Fruit fly (Drosophila melanogaster) whole organism, embryonic: ENCODE measurements around the gene MED25.

ENCODE experiments used
- ATbp ChIP-seq: fragments of 200-800 bp; sonication (Bioruptor generic); optimal IDR thresholded peaks from 2 replicates; lab custom pipeline; 2017; ENCODE audit warnings: missing biosample characterization, mild to moderate bottlenecking, missing genetic modification characterization, missing genetic modification reagents
- Bteb2 ChIP-seq: fragments of 200-800 bp; sonication (Bioruptor generic); optimal IDR thresholded peaks from 2 replicates; lab custom pipeline; 2016; ENCODE audit warnings: missing biosample characterization, missing genetic modification characterization
- C15 ChIP-seq: fragments of 200-800 bp; sonication (Bioruptor generic); IDR thresholded peaks from 3 replicates; pipeline ENCODE4 v1.3.6; 2022; ENCODE audit warnings: missing biosample characterization, missing genetic modification characterization
- CG10267 ChIP-seq: fragments of 200-800 bp; sonication (Bioruptor generic); optimal IDR thresholded peaks from 2 replicates; lab custom pipeline; 2018; ENCODE audit warnings: missing biosample characterization, mild to moderate bottlenecking, missing genetic modification characterization, moderate library complexity
- CG10959 ChIP-seq: fragments of 200-800 bp; sonication (Bioruptor generic); IDR thresholded peaks from 2 replicates; pipeline ENCODE4 v1.3.6; 2022; ENCODE audit warnings: missing biosample characterization, missing genetic modification characterization
- CG10979 ChIP-seq: fragments of 200-800 bp; sonication (Bioruptor generic); optimal IDR thresholded peaks from 2 replicates; lab custom pipeline; 2018; ENCODE audit warnings: missing biosample characterization, mild to moderate bottlenecking, missing genetic modification characterization, moderate library complexity
- CG11695 ChIP-seq: fragments of 200-800 bp; sonication (Bioruptor generic); IDR thresholded peaks from 3 replicates; pipeline ENCODE4 v1.3.6; 2022; ENCODE audit warnings: missing biosample characterization, missing genetic modification characterization
- CG11723 ChIP-seq: fragments of 200-800 bp; sonication (Bioruptor generic); optimal IDR thresholded peaks from 2 replicates; lab custom pipeline; 2017; ENCODE audit warnings: missing biosample characterization, mild to moderate bottlenecking, missing genetic modification characterization
- CG13624 ChIP-seq: fragments of 200-800 bp; sonication (Bioruptor generic); optimal IDR thresholded peaks from 2 replicates; lab custom pipeline; 2016; ENCODE audit warnings: missing biosample characterization, missing genetic modification characterization
- CG14965 ChIP-seq: fragments of 200-800 bp; sonication (Bioruptor generic); optimal IDR thresholded peaks from 2 replicates; lab custom pipeline; 2016; ENCODE audit warnings: missing biosample characterization, missing genetic modification characterization, borderline replicate concordance
- CG15601 ChIP-seq: fragments of 200-800 bp; sonication (Bioruptor generic); optimal IDR thresholded peaks from 3 replicates; lab custom pipeline; 2019; ENCODE audit warnings: missing biosample characterization, mild to moderate bottlenecking, missing genetic modification characterization, moderate library complexity
- CG17186 ChIP-seq: fragments of 200-800 bp; sonication (Bioruptor generic); optimal IDR thresholded peaks from 3 replicates; lab custom pipeline; 2017; ENCODE audit warnings: missing biosample characterization, missing genetic modification reagents, missing genetic modification characterization
- CG17359 ChIP-seq: fragments of 200-800 bp; sonication (Bioruptor generic); optimal IDR thresholded peaks from 3 replicates; lab custom pipeline; 2018; ENCODE audit warnings: missing biosample characterization, mild to moderate bottlenecking, missing genetic modification characterization, moderate library complexity
- CG17361 ChIP-seq: fragments of 200-800 bp; sonication (Bioruptor generic); IDR thresholded peaks from 3 replicates; pipeline ENCODE4 v1.3.6; 2022; ENCODE audit warnings: missing biosample characterization, missing genetic modification characterization
- CG17385 ChIP-seq: fragments of 200-800 bp; sonication (Bioruptor generic); optimal IDR thresholded peaks from 3 replicates; lab custom pipeline; 2018; ENCODE audit warnings: missing biosample characterization, mild to moderate bottlenecking, missing genetic modification characterization
- CG18011 ChIP-seq: fragments of 200-800 bp; sonication (Bioruptor generic); optimal IDR thresholded peaks from 2 replicates; lab custom pipeline; 2017; ENCODE audit warnings: missing biosample characterization, missing genetic modification characterization, mild to moderate bottlenecking, moderate library complexity, missing genotype
- CG18476 ChIP-seq: fragments of 200-800 bp; sonication (Bioruptor generic); optimal IDR thresholded peaks from 2 replicates; lab custom pipeline; 2016; ENCODE audit warnings: missing biosample characterization, mild to moderate bottlenecking, missing genetic modification characterization
- CG30431 ChIP-seq: fragments of 200-800 bp; sonication (Bioruptor generic); optimal IDR thresholded peaks from 2 replicates; lab custom pipeline; 2017; ENCODE audit warnings: missing biosample characterization, missing genetic modification characterization
- CG42726 ChIP-seq: fragments of 200-800 bp; sonication (Bioruptor generic); IDR thresholded peaks from 2 replicates; pipeline ENCODE4 v1.3.6; 2022; ENCODE audit warnings: missing biosample characterization, missing genetic modification characterization; ENCODE audit not compliant: partially characterized antibody
- CG4820 ChIP-seq: fragments of 200-800 bp; sonication (Bioruptor generic); optimal IDR thresholded peaks from 3 replicates; lab custom pipeline; 2016; ENCODE audit warnings: missing biosample characterization, missing genetic modification characterization
- CG6654 ChIP-seq: fragments of 200-800 bp; sonication (Bioruptor generic); optimal IDR thresholded peaks from 2 replicates; lab custom pipeline; 2017; ENCODE audit warnings: missing biosample characterization, mild to moderate bottlenecking, missing genetic modification characterization
- CG6683 ChIP-seq: fragments of 200-800 bp; sonication (Bioruptor generic); optimal IDR thresholded peaks from 2 replicates; lab custom pipeline; 2017; ENCODE audit warnings: missing biosample characterization, mild to moderate bottlenecking, missing genetic modification characterization, missing genetic modification reagents
- CG7271 ChIP-seq: fragments of 200-800 bp; sonication (Bioruptor generic); optimal IDR thresholded peaks from 2 replicates; lab custom pipeline; 2018; ENCODE audit warnings: missing biosample characterization, mild to moderate bottlenecking, missing genetic modification characterization, moderate library complexity
- CG8765 ChIP-seq: fragments of 200-800 bp; sonication (Bioruptor generic); IDR thresholded peaks from 2 replicates; pipeline ENCODE4 v1.3.6; 2022; ENCODE audit warnings: missing biosample characterization, missing genetic modification characterization
- CG9437 ChIP-seq: fragments of 200-800 bp; sonication (Bioruptor generic); optimal IDR thresholded peaks from 2 replicates; lab custom pipeline; 2018; ENCODE audit warnings: missing biosample characterization, mild to moderate bottlenecking, missing genetic modification characterization
- CG9817 ChIP-seq: fragments of 200-800 bp; sonication (Bioruptor generic); optimal IDR thresholded peaks from 2 replicates; lab custom pipeline; 2018; ENCODE audit warnings: missing biosample characterization, mild to moderate bottlenecking, missing genetic modification characterization, moderate library complexity
- Dfd ChIP-seq, 2 experiments: fragments of >200 bp; optimal IDR thresholded peaks; 2 replicates each; lab custom pipeline; 2017; ENCODE audit warnings: missing biosample characterization in 2 of 2, missing genetic modification characterization in 2 of 2
- Dip2 ChIP-seq: fragments of 200-800 bp; sonication (Bioruptor generic); IDR thresholded peaks from 2 replicates; pipeline ENCODE4 v1.3.6; 2022; ENCODE audit warnings: missing biosample characterization, missing genetic modification characterization
- NC2α ChIP-seq: fragments of 200-800 bp; sonication (Bioruptor generic); optimal IDR thresholded peaks from 2 replicates; lab custom pipeline; 2016; ENCODE audit warnings: missing biosample characterization, missing genetic modification characterization
- Oli ChIP-seq: fragments of 200-800 bp; sonication (Bioruptor generic); optimal IDR thresholded peaks from 2 replicates; lab custom pipeline; 2018; ENCODE audit warnings: missing biosample characterization, mild to moderate bottlenecking, missing genetic modification characterization, moderate library complexity
- Six4 ChIP-seq: fragments of 200-800 bp; sonication (Bioruptor generic); optimal IDR thresholded peaks from 2 replicates; lab custom pipeline; 2016; ENCODE audit warnings: missing biosample characterization, missing genetic modification characterization
- al ChIP-seq: fragments of 200-800 bp; sonication (Bioruptor generic); IDR thresholded peaks from 2 replicates; pipeline ENCODE4 v1.3.6; 2022; ENCODE audit warnings: missing biosample characterization, missing genetic modification characterization
- ato ChIP-seq: fragments of 200-800 bp; sonication (Bioruptor generic); IDR thresholded peaks from 2 replicates; pipeline ENCODE4 v1.3.6; 2022; ENCODE audit warnings: missing biosample characterization, missing genetic modification characterization; ENCODE audit not compliant: partially characterized antibody
- btn ChIP-seq: fragments of 200-800 bp; sonication (Bioruptor generic); optimal IDR thresholded peaks from 2 replicates; lab custom pipeline; 2016; ENCODE audit warnings: missing biosample characterization, missing genetic modification characterization
- cato ChIP-seq: fragments of 200-800 bp; sonication (Bioruptor generic); optimal IDR thresholded peaks from 2 replicates; lab custom pipeline; 2016; ENCODE audit warnings: missing biosample characterization, missing genetic modification characterization, borderline replicate concordance
- chm ChIP-seq: fragments of 200-800 bp; sonication (Bioruptor generic); IDR thresholded peaks from 2 replicates; pipeline ENCODE4 v1.3.6; 2022; ENCODE audit warnings: missing biosample characterization, missing genetic modification characterization
- crp ChIP-seq, 2 experiments: fragments of 200-800 bp; sonication (Bioruptor generic); optimal IDR thresholded peaks; 2 replicates in 1 of 2; 3 replicates in 1 of 2; lab custom pipeline; 2017; ENCODE audit warnings: missing biosample characterization in 2 of 2, missing genetic modification characterization in 2 of 2, mild to moderate bottlenecking in 1 of 2, moderate library complexity in 1 of 2
- dpn ChIP-seq, 2 experiments: fragments of 200-800 bp; sonication (Bioruptor generic); optimal IDR thresholded peaks; 3 replicates each; lab custom pipeline; 2016; ENCODE audit warnings: missing biosample characterization in 2 of 2, missing genetic modification characterization in 2 of 2
- emc ChIP-seq: fragments of 200-800 bp; sonication (Bioruptor generic); optimal IDR thresholded peaks from 2 replicates; lab custom pipeline; 2016; ENCODE audit warnings: missing biosample characterization, missing genetic modification characterization
- en ChIP-seq: fragments of 200-800 bp; sonication (Bioruptor generic); optimal IDR thresholded peaks from 2 replicates; lab custom pipeline; 2016; ENCODE audit warnings: missing biosample characterization, missing genetic modification characterization
- eve ChIP-seq, 2 experiments: fragments of >200 bp; optimal IDR thresholded peaks; 2 replicates each; lab custom pipeline; 2017; ENCODE audit warnings: missing biosample characterization in 2 of 2, missing genetic modification characterization in 2 of 2
- h ChIP-seq: fragments of >200 bp; optimal IDR thresholded peaks from 2 replicates; lab custom pipeline; 2017
- jigr1 ChIP-seq: fragments of 200-800 bp; sonication (Bioruptor generic); IDR thresholded peaks from 3 replicates; pipeline ENCODE4 v1.3.6; 2022; ENCODE audit warnings: missing biosample characterization, missing genetic modification characterization
- nau ChIP-seq: fragments of 200-800 bp; sonication (Bioruptor generic); optimal IDR thresholded peaks from 3 replicates; lab custom pipeline; 2017; ENCODE audit warnings: missing biosample characterization, mild to moderate bottlenecking, missing genetic modification characterization, missing genetic modification reagents
- pfk ChIP-seq: fragments of 200-800 bp; sonication (Bioruptor generic); optimal IDR thresholded peaks from 2 replicates; lab custom pipeline; 2018; ENCODE audit warnings: missing biosample characterization, mild to moderate bottlenecking, missing genetic modification characterization, moderate library complexity
- sens-2 ChIP-seq: fragments of 200-800 bp; sonication (Bioruptor generic); IDR thresholded peaks from 2 replicates; pipeline ENCODE4 v1.3.6; 2022; ENCODE audit warnings: missing biosample characterization, missing genetic modification characterization
- sisA ChIP-seq: fragments of 200-800 bp; sonication (Bioruptor generic); IDR thresholded peaks from 2 replicates; pipeline ENCODE4 v1.3.6; 2022; ENCODE audit warnings: missing biosample characterization, missing genetic modification characterization
- sob ChIP-seq: fragments of 200-800 bp; sonication (Bioruptor generic); IDR thresholded peaks from 2 replicates; pipeline ENCODE4 v1.3.6; 2022; ENCODE audit warnings: missing biosample characterization, missing genetic modification characterization
- unc-4 ChIP-seq: fragments of 200-800 bp; sonication (Bioruptor generic); IDR thresholded peaks from 2 replicates; pipeline ENCODE4 v1.3.6; 2022; ENCODE audit warnings: missing biosample characterization, missing genetic modification characterization; ENCODE audit not compliant: partially characterized antibody
- wor ChIP-seq: fragments of 200-800 bp; sonication (Bioruptor generic); IDR thresholded peaks from 2 replicates; pipeline ENCODE4 v1.3.6; 2022; ENCODE audit warnings: missing biosample characterization, missing genetic modification characterization

MED25 gene

DNA sequence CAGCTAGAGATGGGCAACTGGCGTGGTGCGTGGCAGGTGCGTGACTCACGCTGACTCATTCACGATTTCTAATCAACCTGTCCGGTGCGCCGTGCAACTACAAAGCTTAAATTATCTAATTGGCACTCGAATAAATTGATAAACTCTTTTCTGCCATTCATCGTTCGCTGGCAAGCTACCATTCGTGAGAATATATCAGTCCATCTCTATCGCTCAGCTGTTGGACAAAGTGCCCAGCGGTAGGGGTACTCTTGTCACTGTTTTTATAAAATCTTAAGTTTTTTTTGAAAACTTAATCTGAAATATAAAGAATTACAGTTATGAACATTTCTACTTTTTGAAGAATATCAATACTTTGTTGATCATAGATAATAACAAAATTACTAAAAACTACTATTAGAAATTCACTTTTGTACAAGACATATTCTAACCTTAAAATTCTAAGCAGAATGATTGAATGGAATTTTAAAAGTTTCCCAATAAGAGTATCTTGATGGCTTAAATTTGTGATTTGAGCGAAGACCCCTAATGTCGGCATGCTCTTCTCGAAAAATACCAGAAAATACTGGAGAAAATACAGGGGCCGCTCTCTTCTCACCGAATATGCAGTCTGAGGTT lies 12.5 kb downstream of the MED25 start, which contains the start of the genes PIG-L and psidin (continued):
- TF ChIP-seq CG17361 (GFP tag; lab: Robert Waterston, UW) (peak; percentile 96), CG10959 (peak; percentile 40; the same call in 1 of the 2 replicates), crp (GFP tag; optimal IDR thresholded peaks at IDR 0.05; lab: Kevin White, UChicago) (peak; percentile 80 to 95), C15 (GFP tag; lab: Robert Waterston, UW) (peak; percentile 57; the same call in 1 of the 3 replicates), CG10979 (tag; lab: Kevin White, UChicago) (peak; percentile 68), ato (peak; percentile 81), CG9437 (GFP tag; lab: Kevin White, UChicago) (peak; percentile 86), chm (GFP tag; lab: Robert Waterston, UW) (peak; percentile 61), en (GFP tag; lab: Kevin White, UChicago) (peak; percentile 37), NC2α (GFP tag; lab: Kevin White, UChicago) (peak; percentile 12), al (GFP tag; lab: Robert Waterston, UW) (peak; percentile 56), CG6654 (GFP tag; lab: Kevin White, UChicago) (peak; percentile 18), Six4 (GFP tag; lab: Kevin White, UChicago) (peak; percentile 50), Bteb2 (GFP tag; lab: Kevin White, UChicago) (peak; percentile 88), ATbp (peak; percentile 18), CG11695 (GFP tag; lab: Robert Waterston, UW) (peak; percentile 71), wor (GFP tag; lab: Robert Waterston, UW) (peak; percentile 55), sob (GFP tag; lab: Robert Waterston, UW) (peak; percentile 72), CG9817 (tag; lab: Kevin White, UChicago) (peak; percentile 84), CG10267 (tag; lab: Kevin White, UChicago) (peak; percentile 63), pfk (no peak), h (lab: Kevin White, UChicago) (no peak), eve (GFP tag; optimal IDR thresholded peaks at IDR 0.05; lab: Kevin White, UChicago) (no peak), CG18476 (GFP tag; lab: Kevin White, UChicago) (peak; percentile 24), CG11723 (GFP tag; lab: Kevin White, UChicago) (peak; percentile 56), CG7271 (tag; lab: Kevin White, UChicago) (no peak), CG17359 (peak; percentile 57), CG17385 (GFP tag; lab: Kevin White, UChicago) (peak; percentile 78), dpn (GFP tag; optimal IDR thresholded peaks at IDR 0.05; lab: Kevin White, UChicago) (peak; percentile 81 to 85), CG42726 (GFP tag; lab: Robert Waterston, UW) (peak; percentile 85), cato (GFP tag; lab: Kevin White, UChicago) (peak; percentile 76), CG30431 (GFP tag; lab: Kevin White, UChicago) (peak; percentile 54), Dip2 (GFP tag; lab: Robert Waterston, UW) (no peak), CG18011 (GFP tag; lab: Kevin White, UChicago) (peak; percentile 2), sisA (peak; percentile 64), nau (no peak), jigr1 (peak; percentile 73; the same call in 2 of the 3 replicates), CG14965 (GFP tag; lab: Kevin White, UChicago) (no peak), CG17186 (peak; percentile 70), unc-4 (peak; percentile 88), emc (GFP tag; lab: Kevin White, UChicago) (no peak), CG4820 (GFP tag; lab: Kevin White, UChicago) (peak; percentile 67), Dfd (GFP tag; optimal IDR thresholded peaks at IDR 0.05; lab: Kevin White, UChicago) (no peak), CG15601 (peak; percentile 84), sens-2 (GFP tag; lab: Robert Waterston, UW) (no peak), CG8765 (GFP tag; lab: Robert Waterston, UW) (peak; percentile 58), btn (GFP tag; lab: Kevin White, UChicago) (no peak), Oli (peak; percentile 82), CG13624 (GFP tag; lab: Kevin White, UChicago) (peak; percentile 81), CG6683 (GFP tag; lab: Kevin White, UChicago) (no peak)
